Fruit fly (Drosophila melanogaster): ENCODE measurements around the gene ss.
A peak's percentile ranks its signal among the peaks of the same experiment; 100 is the strongest.

The ss gene

dm6 chr3R:16338342-16338741, 65.1 kb downstream of the ss start:
- TF ChIP-seq CG17801 (GFP tag; optimal IDR thresholded peaks at IDR 0.05; ENCODE audit: partially characterized antibody) = peak; percentile 54

- no peak for TF ChIP-seq CG17801 (GFP tag; optimal IDR thresholded peaks at IDR 0.05; ENCODE audit: partially characterized antibody)
These were observed 65.6 kb downstream of the ss start for dm6 chr3R:16337863-16338262.

- TF ChIP-seq CG17801 (GFP tag; optimal IDR thresholded peaks at IDR 0.05; ENCODE audit: partially characterized antibody) = no peak
These were observed 66.5 kb downstream of the ss start for dm6 chr3R:16337053-16337385.

- TF ChIP-seq CG17801 (GFP tag; optimal IDR thresholded peaks at IDR 0.05; ENCODE audit: partially characterized antibody) = no peak
These were observed 67.0 kb downstream of the ss start for dm6 chr3R:16336327-16337052.

- no peak for TF ChIP-seq CG17801 (GFP tag; optimal IDR thresholded peaks at IDR 0.05; ENCODE audit: partially characterized antibody)
These were observed 67.9 kb downstream of the ss start for dm6 chr3R:16335438-16336073.

dm6 chr3R:16334797-16335196, 68.7 kb downstream of the ss start:
- TF ChIP-seq CG17801 (GFP tag; optimal IDR thresholded peaks at IDR 0.05; ENCODE audit: partially characterized antibody) = no peak

dm6 chr3R:16334329-16334728, 69.2 kb downstream of the ss start:
- TF ChIP-seq CG17801 (GFP tag; optimal IDR thresholded peaks at IDR 0.05; ENCODE audit: partially characterized antibody) = no peak

dm6 chr3R:16331809-16332343, 71.6 kb downstream of the ss start:
- no peak for TF ChIP-seq CG17801 (GFP tag; optimal IDR thresholded peaks at IDR 0.05; ENCODE audit: partially characterized antibody)

- no peak for TF ChIP-seq CG17801 (GFP tag; optimal IDR thresholded peaks at IDR 0.05; ENCODE audit: partially characterized antibody)
These were observed 73.7 kb downstream of the ss start for dm6 chr3R:16329797-16330196.

dm6 chr3R:16327549-16327948, 75.9 kb downstream of the ss start, which contains the start of gene CG17930:
Gene CG17930, plus strand, starts transcription at chr3R:16327849.
- no peak for TF ChIP-seq CG17801 (GFP tag; optimal IDR thresholded peaks at IDR 0.05; ENCODE audit: partially characterized antibody)

- TF ChIP-seq CG17801 (GFP tag; optimal IDR thresholded peaks at IDR 0.05; ENCODE audit: partially characterized antibody) = no peak
These were observed 78.3 kb downstream of the ss start, which contains the start of gene CG17929 for dm6 chr3R:16325192-16325591. Gene CG17929, plus strand, starts transcription at chr3R:16325492.
